Worm (Caenorhabditis elegans) whole organism, young adult: ENCODE results near the gene W10G11.3.

ENCODE experiments used
- B0336.3 ChIP-seq: fragments of 200-800 bp; sonication (Bioruptor generic); IDR thresholded peaks from 2 replicates; pipeline ENCODE4 v1.3.6; 2022; ENCODE audit warnings: missing genetic modification characterization, missing compliant biosample characterization
- C06A6.2 ChIP-seq: fragments of 200-800 bp; sonication (Bioruptor generic); conservative IDR thresholded peaks from 2 replicates; pipeline ENCODE4 v1.3.6; 2022; ENCODE audit warnings: missing genetic modification characterization, missing compliant biosample characterization
- D2030.7 ChIP-seq: fragments of 200-800 bp; sonication (Bioruptor generic); IDR thresholded peaks from 2 replicates; pipeline ENCODE4 v1.3.6; 2022; ENCODE audit warnings: missing genetic modification reagents, missing genetic modification characterization, missing compliant biosample characterization
- F10E7.11 ChIP-seq: sonication (generic microtip); optimal IDR thresholded peaks from 2 replicates; lab custom pipeline; 2017; ENCODE audit warnings: mild to moderate bottlenecking, missing genetic modification characterization, moderate library complexity, missing compliant biosample characterization
- F22D6.2 ChIP-seq: sonication (generic microtip); optimal IDR thresholded peaks from 2 replicates; lab custom pipeline; 2016; ENCODE audit warnings: mild to moderate bottlenecking, missing genetic modification characterization, missing compliant biosample characterization
- F49E8.2 ChIP-seq: sonication (generic microtip); optimal IDR thresholded peaks from 3 replicates; lab custom pipeline; 2017; ENCODE audit warnings: missing genetic modification characterization, mild to moderate bottlenecking, missing compliant biosample characterization, antibody characterized with exemption, moderate library complexity; ENCODE audit not compliant: insufficient read depth
- F52B5.7 ChIP-seq: sonication (generic microtip); optimal IDR thresholded peaks from 2 replicates; lab custom pipeline; 2016; ENCODE audit warnings: mild to moderate bottlenecking, missing genetic modification characterization, missing compliant biosample characterization
- T07F8.4 ChIP-seq: sonication (generic microtip); optimal IDR thresholded peaks from 2 replicates; lab custom pipeline; 2016; ENCODE audit warnings: mild to moderate bottlenecking, missing genetic modification characterization, moderate library complexity, missing compliant biosample characterization
- Y53F4B.3 ChIP-seq: fragments of 200-800 bp; sonication (Bioruptor generic); IDR thresholded peaks from 2 replicates; pipeline ENCODE4 v1.3.6; 2022; ENCODE audit warnings: missing genetic modification reagents, missing genetic modification characterization, missing compliant biosample characterization
- Y67H2A.10 ChIP-seq: fragments of 200-800 bp; sonication (Bioruptor generic); conservative IDR thresholded peaks from 2 replicates; pipeline ENCODE4 v1.3.6; 2022; ENCODE audit warnings: missing genetic modification reagents, missing genetic modification characterization, missing compliant biosample characterization
- Y79H2A.3 ChIP-seq: fragments of 200-800 bp; sonication (Bioruptor generic); conservative IDR thresholded peaks from 2 replicates; pipeline ENCODE4 v1.3.6; 2022; ENCODE audit warnings: missing genetic modification reagents, missing genetic modification characterization, missing compliant biosample characterization
- aptf-2 ChIP-seq: fragments of 200-800 bp; sonication (Bioruptor generic); conservative IDR thresholded peaks from 2 replicates; pipeline ENCODE4 v1.3.6; 2022; ENCODE audit warnings: missing genetic modification reagents, missing genetic modification characterization, missing compliant biosample characterization
- atf-7 ChIP-seq: sonication (generic microtip); optimal IDR thresholded peaks from 2 replicates; lab custom pipeline; 2017; ENCODE audit warnings: mild to moderate bottlenecking, missing genetic modification characterization, missing compliant biosample characterization
- attf-3 ChIP-seq: fragments of 200-800 bp; sonication (Bioruptor generic); conservative IDR thresholded peaks from 2 replicates; pipeline ENCODE4 v1.3.6; 2022; ENCODE audit warnings: missing genetic modification reagents, missing genetic modification characterization, missing compliant biosample characterization
- attf-5 ChIP-seq: fragments of 200-800 bp; sonication (Bioruptor generic); optimal IDR thresholded peaks from 2 replicates; lab custom pipeline; 2018; ENCODE audit warnings: mild to moderate bottlenecking, missing genetic modification characterization, missing compliant biosample characterization
- ceh-91 ChIP-seq: fragments of 200-800 bp; sonication (Bioruptor generic); IDR thresholded peaks from 2 replicates; pipeline ENCODE4 v1.3.6; 2022; ENCODE audit warnings: missing genetic modification reagents, missing genetic modification characterization, missing compliant biosample characterization
- chd-7 ChIP-seq: sonication (generic microtip); optimal IDR thresholded peaks from 2 replicates; lab custom pipeline; 2016; ENCODE audit warnings: mild to moderate bottlenecking, missing genetic modification characterization, moderate library complexity, missing compliant biosample characterization
- dpff-1 ChIP-seq: sonication (generic microtip); optimal IDR thresholded peaks from 2 replicates; lab custom pipeline; 2017; ENCODE audit warnings: mild to moderate bottlenecking, missing genetic modification characterization, missing compliant biosample characterization
- fkh-3 ChIP-seq: sonication (generic microtip); optimal IDR thresholded peaks from 2 replicates; lab custom pipeline; 2016; ENCODE audit warnings: mild to moderate bottlenecking, missing genetic modification characterization, missing compliant biosample characterization
- hlh-26 ChIP-seq: fragments of 200-800 bp; sonication (Bioruptor generic); conservative IDR thresholded peaks from 2 replicates; pipeline ENCODE4 v1.3.6; 2022; ENCODE audit warnings: missing genetic modification reagents, missing genetic modification characterization, missing compliant biosample characterization
- hmg-1.2 ChIP-seq: fragments of 200-800 bp; sonication (Bioruptor generic); IDR thresholded peaks from 2 replicates; pipeline ENCODE4 v1.3.6; 2022; ENCODE audit warnings: missing genetic modification reagents, missing genetic modification characterization, missing compliant biosample characterization
- hrde-1 ChIP-seq: sonication (generic microtip); optimal IDR thresholded peaks from 2 replicates; lab custom pipeline; 2016; ENCODE audit warnings: missing genetic modification characterization, mild to moderate bottlenecking, missing compliant biosample characterization, moderate library complexity, missing genotype, missing genetic modification reagents, borderline replicate concordance
- hsf-1 ChIP-seq: fragments of 200-800 bp; sonication (Bioruptor generic); IDR thresholded peaks from 2 replicates; pipeline ENCODE4 v1.3.6; 2022; ENCODE audit warnings: missing genetic modification reagents, missing genetic modification characterization, missing compliant biosample characterization
- lin-54 ChIP-seq: fragments of 200-800 bp; sonication (Bioruptor generic); optimal IDR thresholded peaks from 2 replicates; lab custom pipeline; 2018; ENCODE audit warnings: mild to moderate bottlenecking, missing genetic modification characterization, missing compliant biosample characterization
- lsl-1 ChIP-seq: fragments of 200-800 bp; sonication (Bioruptor generic); optimal IDR thresholded peaks from 2 replicates; lab custom pipeline; 2018; ENCODE audit warnings: mild to moderate bottlenecking, missing genetic modification characterization, moderate library complexity, missing compliant biosample characterization
- lsy-27 ChIP-seq: sonication (generic microtip); optimal IDR thresholded peaks from 2 replicates; lab custom pipeline; 2017; ENCODE audit warnings: missing genetic modification characterization, mild to moderate bottlenecking, missing compliant biosample characterization, antibody characterized with exemption, missing genotype, borderline replicate concordance; ENCODE audit not compliant: insufficient read depth
- mcd-1 ChIP-seq: fragments of 200-800 bp; sonication (Bioruptor generic); IDR thresholded peaks from 2 replicates; pipeline ENCODE4 v1.3.6; 2022; ENCODE audit warnings: missing genetic modification reagents, missing genetic modification characterization, missing compliant biosample characterization
- pbrm-1 ChIP-seq: fragments of 200-800 bp; sonication (Bioruptor generic); IDR thresholded peaks from 2 replicates; pipeline ENCODE4 v1.3.6; 2022; ENCODE audit warnings: missing genetic modification reagents, missing genetic modification characterization, missing compliant biosample characterization
- rec-8 ChIP-seq, 2 experiments: sonication (generic microtip); optimal IDR thresholded peaks; 2 replicates each; lab custom pipeline; 2016; ENCODE audit warnings: mild to moderate bottlenecking in 2 of 2, missing genetic modification characterization in 2 of 2, missing genetic modification reagents in 2 of 2, missing genotype in 2 of 2, missing biosample characterization in 1 of 2, missing compliant biosample characterization in 1 of 2, moderate library complexity in 1 of 2
- snpc-1.3 ChIP-seq: sonication (generic microtip); optimal IDR thresholded peaks from 2 replicates; lab custom pipeline; 2017; ENCODE audit warnings: missing genetic modification characterization, mild to moderate bottlenecking, missing compliant biosample characterization, antibody characterized with exemption, moderate library complexity, missing genotype, missing genetic modification reagents; ENCODE audit not compliant: insufficient read depth
- somi-1 ChIP-seq: fragments of 200-800 bp; sonication (Bioruptor generic); optimal IDR thresholded peaks from 2 replicates; lab custom pipeline; 2018; ENCODE audit warnings: mild to moderate bottlenecking, missing genetic modification characterization, missing compliant biosample characterization
- unc-130 ChIP-seq: sonication (generic microtip); optimal IDR thresholded peaks from 2 replicates; lab custom pipeline; 2016; ENCODE audit warnings: missing genetic modification reagents, missing genetic modification characterization, missing compliant biosample characterization
- ztf-25 ChIP-seq: fragments of 200-800 bp; sonication (Bioruptor generic); IDR thresholded peaks from 2 replicates; pipeline ENCODE4 v1.3.6; 2022; ENCODE audit warnings: missing genetic modification reagents, missing genetic modification characterization, missing compliant biosample characterization
- ztf-3 ChIP-seq: fragments of 200-800 bp; sonication (Bioruptor generic); optimal IDR thresholded peaks from 2 replicates; lab custom pipeline; 2018; ENCODE audit warnings: mild to moderate bottlenecking, missing genetic modification characterization, missing compliant biosample characterization
- ztf-6 ChIP-seq: fragments of 200-800 bp; sonication (Bioruptor generic); IDR thresholded peaks from 2 replicates; pipeline ENCODE4 v1.3.6; 2022; ENCODE audit warnings: missing genetic modification reagents, missing genetic modification characterization, missing compliant biosample characterization

Gene W10G11.3

DNA sequence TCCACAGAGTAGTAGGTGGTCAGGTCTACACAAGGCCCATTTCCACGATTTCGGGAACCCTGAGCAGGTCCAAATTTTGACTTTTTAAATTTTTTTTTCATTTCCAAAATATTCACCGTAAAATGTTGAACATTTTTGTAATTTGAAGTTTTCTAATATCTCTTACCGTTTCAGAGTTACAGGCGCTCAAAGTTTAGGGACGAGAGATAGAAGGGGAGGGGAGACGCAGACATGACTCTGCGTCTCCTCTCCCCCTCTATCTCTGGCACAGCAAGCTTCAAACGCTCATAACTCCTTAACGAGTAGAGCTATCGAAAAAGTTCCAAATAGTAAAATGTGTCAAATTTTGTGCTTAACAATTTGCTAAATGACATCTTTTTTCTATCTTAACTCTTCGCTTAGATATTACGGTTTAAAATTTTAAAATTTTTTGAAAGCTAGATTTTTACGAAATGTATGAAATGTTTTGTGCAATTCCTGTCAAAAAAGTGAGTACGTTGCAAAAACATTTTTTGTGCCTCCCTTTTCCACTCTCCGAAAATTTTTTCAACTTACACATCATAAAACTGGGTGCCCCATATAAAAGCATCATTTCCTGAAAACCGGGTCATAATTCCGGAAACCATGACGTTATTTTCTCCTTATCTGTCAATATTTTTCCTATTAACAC lies 46.8 kb downstream of the W10G11.3 start, which contains the start of the genes Y49F6B.14 and clec-125:
Y49F6B.14 (minus strand) TSS at position 101 of the 670 bp plus-strand sequence.
clec-125 (plus strand) TSS at position 620 of the 670 bp plus-strand sequence.
- no peak for TF ChIP-seq rec-8 (tag; optimal IDR thresholded peaks at IDR 0.05; lab: Kevin White, UChicago)
- peak; percentile 75 for TF ChIP-seq hmg-1.2 (GFP tag; lab: Robert Waterston, UW)
- TF ChIP-seq aptf-2 (GFP tag; lab: Robert Waterston, UW) = no peak

DNA sequence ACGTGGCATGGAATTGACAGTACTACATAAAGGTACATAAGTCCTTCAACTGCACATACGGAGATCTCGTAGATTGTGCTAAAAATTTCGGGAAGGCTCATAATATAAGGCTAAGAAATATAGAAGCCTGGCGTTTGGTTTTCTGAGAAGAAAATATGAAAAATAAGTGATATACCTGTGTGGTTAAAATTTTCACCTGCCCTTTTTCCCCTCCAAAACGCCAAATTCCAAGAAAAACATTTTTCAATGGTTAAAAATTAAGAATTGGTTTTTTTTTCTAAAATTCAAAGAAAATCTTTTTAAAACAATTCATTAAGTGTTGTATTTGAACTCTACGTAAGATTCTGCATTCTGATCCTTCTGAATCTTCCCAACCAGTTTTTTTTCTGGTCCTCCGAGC lies 47.7 kb downstream of the W10G11.3 start, which contains the start of gene srz-5:
srz-5 (minus strand) TSS at position 101 of the 400 bp plus-strand sequence.
- no peak for TF ChIP-seq F10E7.11 (tag; lab: Kevin White, UChicago)
- no peak for TF ChIP-seq F52B5.7 (tag; lab: Kevin White, UChicago)
- no peak for TF ChIP-seq hsf-1
- TF ChIP-seq lsl-1 (GFP tag; lab: Kevin White, UChicago) = no peak
- no peak for TF ChIP-seq ceh-91 (GFP tag; lab: Robert Waterston, UW)
- TF ChIP-seq chd-7 (tag; lab: Kevin White, UChicago) = no peak
- no peak for TF ChIP-seq fkh-3 (tag; lab: Kevin White, UChicago)
- TF ChIP-seq T07F8.4 (tag; lab: Kevin White, UChicago) = no peak
- no peak for TF ChIP-seq ztf-3 (GFP tag; lab: Kevin White, UChicago)
- TF ChIP-seq B0336.3 = no peak
- no peak for TF ChIP-seq D2030.7 (GFP tag; lab: Robert Waterston, UW)
- TF ChIP-seq pbrm-1 = no peak
- no peak for TF ChIP-seq hmg-1.2 (GFP tag; lab: Robert Waterston, UW)
- no peak for TF ChIP-seq atf-7 (tag; lab: Kevin White, UChicago)
- no peak for TF ChIP-seq Y67H2A.10 (GFP tag; lab: Robert Waterston, UW)
- no peak for TF ChIP-seq C06A6.2 (GFP tag; lab: Robert Waterston, UW)

DNA sequence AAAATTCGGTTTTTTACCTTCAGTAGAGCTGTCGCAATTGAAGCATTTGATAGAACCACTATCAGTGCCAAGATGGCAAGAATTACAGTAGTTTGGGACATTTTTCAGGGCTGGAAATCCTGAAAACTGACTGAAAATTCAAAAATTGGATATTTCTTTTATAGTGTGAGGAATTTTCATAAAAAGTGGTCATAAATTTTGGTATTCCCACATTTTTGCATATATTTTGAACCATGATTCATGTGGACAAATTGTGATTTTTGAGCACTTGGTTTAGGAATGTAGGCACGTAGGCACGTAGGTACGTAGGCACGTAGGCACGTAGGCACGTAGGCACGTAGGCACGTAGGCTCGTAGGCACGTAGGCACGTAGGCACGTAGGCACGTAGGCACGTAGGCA lies 50.1 kb downstream of the W10G11.3 start, which contains the start of gene Y49F6B.19:
Y49F6B.19 (minus strand) TSS at position 101 of the 400 bp plus-strand sequence.
- TF ChIP-seq hsf-1 = no peak
- no peak for TF ChIP-seq Y67H2A.10 (GFP tag; lab: Robert Waterston, UW)
- TF ChIP-seq Y53F4B.3 (GFP tag; lab: Robert Waterston, UW) = no peak
- no peak for TF ChIP-seq ztf-25 (GFP tag; lab: Robert Waterston, UW)
- TF ChIP-seq somi-1 (GFP tag; lab: Kevin White, UChicago) = no peak
- no peak for TF ChIP-seq F49E8.2 (tag; lab: Kevin White, UChicago)
- TF ChIP-seq dpff-1 (tag; lab: Kevin White, UChicago) = no peak
- no peak for TF ChIP-seq unc-130 (GFP tag; lab: Kevin White, UChicago)
- no peak for TF ChIP-seq lin-54 (GFP tag; lab: Kevin White, UChicago)
- no peak for TF ChIP-seq atf-7 (tag; lab: Kevin White, UChicago)
- TF ChIP-seq attf-3 (GFP tag; lab: Robert Waterston, UW) = no peak
- TF ChIP-seq mcd-1 (GFP tag; lab: Robert Waterston, UW) = no peak
- no peak for TF ChIP-seq ztf-6 (GFP tag; lab: Robert Waterston, UW)
- TF ChIP-seq lsy-27 = no peak
- TF ChIP-seq hlh-26 (GFP tag; lab: Robert Waterston, UW) = no peak
- no peak for TF ChIP-seq F22D6.2 (tag; lab: Kevin White, UChicago)
- no peak for TF ChIP-seq snpc-1.3 (tag; lab: Kevin White, UChicago)
- no peak for TF ChIP-seq hrde-1 (tag; lab: Kevin White, UChicago)
- TF ChIP-seq attf-5 (GFP tag; lab: Kevin White, UChicago) = no peak
- no peak for TF ChIP-seq Y79H2A.3
